ENCODE assay signal across 4 fruit fly cellular contexts in genomic region chr2L:7899108-7899507, dm6.
A peak's percentile ranks its signal among the peaks of the same experiment; 100 is the strongest.
TF ChIP-seq lines count a peak whose summit lies in the region.

No protein-coding gene starts in this region.

- no peak for TF ChIP-seq CTCF in whole organism, embryonic (GFP tag; optimal IDR thresholded peaks at IDR 0.05; lab: Kevin White, UChicago)

TF ChIP-seq in whole organism, embryonic, 481 proteins besides CTCF, POLR2A, EP300 and RAD21:
- TF ChIP-seq Drgx (GFP tag; IDR thresholded peaks at IDR 0.05; lab: Robert Waterston, UW) (peak; percentile 63), Sox102F (GFP tag; optimal IDR thresholded peaks at IDR 0.05; lab: Kevin White, UChicago) (no peak), Camta (GFP tag; optimal IDR thresholded peaks at IDR 0.05; lab: Kevin White, UChicago) (no peak)

TF ChIP-seq in whole organism, prepupa, 60 proteins besides CTCF, POLR2A, EP300 and RAD21 (continues in another document):
- TF ChIP-seq acj6 (GFP tag; optimal IDR thresholded peaks at IDR 0.05; lab: Kevin White, UChicago), result peak; percentile 57
- TF ChIP-seq Ets21C (GFP tag; optimal IDR thresholded peaks at IDR 0.05; lab: Kevin White, UChicago), result no peak
- peak; percentile 2 for TF ChIP-seq CG6808 (GFP tag; optimal IDR thresholded peaks at IDR 0.05; lab: Kevin White, UChicago)
- peak; percentile 34 for TF ChIP-seq CG6792 (GFP tag; optimal IDR thresholded peaks at IDR 0.05; lab: Kevin White, UChicago)
- no peak for TF ChIP-seq vri (GFP tag; optimal IDR thresholded peaks at IDR 0.05; lab: Kevin White, UChicago)
- no peak for TF ChIP-seq fd85E (GFP tag; optimal IDR thresholded peaks at IDR 0.05; lab: Kevin White, UChicago)
- peak; percentile 60 for TF ChIP-seq svp (GFP tag; lab: Kevin White, UChicago)
- no peak for TF ChIP-seq Sox15 (GFP tag; optimal IDR thresholded peaks at IDR 0.05; lab: Kevin White, UChicago)
- TF ChIP-seq CG6163 (GFP tag; IDR thresholded peaks at IDR 0.05; lab: Robert Waterston, UW), result peak; percentile 77
- no peak for TF ChIP-seq Hr39 (GFP tag; optimal IDR thresholded peaks at IDR 0.05; lab: Kevin White, UChicago)
- peak; percentile 92 for TF ChIP-seq Eip78C (GFP tag; lab: Kevin White, UChicago)
- no peak for TF ChIP-seq Hr38 (GFP tag; optimal IDR thresholded peaks at IDR 0.05; lab: Kevin White, UChicago)
- TF ChIP-seq OdsH (GFP tag; optimal IDR thresholded peaks at IDR 0.05; lab: Kevin White, UChicago), result peak; percentile 56
- TF ChIP-seq CG3919 (GFP tag; optimal IDR thresholded peaks at IDR 0.05; lab: Kevin White, UChicago), result peak; percentile 58
- peak; percentile 7 for TF ChIP-seq CG11762 (GFP tag; optimal IDR thresholded peaks at IDR 0.05; lab: Kevin White, UChicago; ENCODE audit: insufficient read depth)
- TF ChIP-seq CG10669 (GFP tag; optimal IDR thresholded peaks at IDR 0.05; lab: Kevin White, UChicago), result peak; percentile 74
- peak; percentile 82 for TF ChIP-seq CG15336 (GFP tag; IDR thresholded peaks at IDR 0.05; lab: Robert Waterston, UW)
- peak; percentile 79 for TF ChIP-seq Ets96B (tag; optimal IDR thresholded peaks at IDR 0.05; lab: Kevin White, UChicago)
- TF ChIP-seq CG9139 (GFP tag; optimal IDR thresholded peaks at IDR 0.05; lab: Kevin White, UChicago), result no peak
- peak; percentile 48 for TF ChIP-seq CG7368 (GFP tag; optimal IDR thresholded peaks at IDR 0.05; lab: Kevin White, UChicago)
- TF ChIP-seq CG1621 (tag; optimal IDR thresholded peaks at IDR 0.05; lab: Kevin White, UChicago), result peak; percentile 26
- peak; percentile 61 for TF ChIP-seq Gug (GFP tag; IDR thresholded peaks at IDR 0.05; lab: Robert Waterston, UW)
- TF ChIP-seq Sox102F (GFP tag; optimal IDR thresholded peaks at IDR 0.05; lab: Kevin White, UChicago), result no peak
- TF ChIP-seq CG34406 (GFP tag; optimal IDR thresholded peaks at IDR 0.05; lab: Kevin White, UChicago), result peak; percentile 38
- TF ChIP-seq CG4318 (GFP tag; optimal IDR thresholded peaks at IDR 0.05; lab: Kevin White, UChicago), result peak; percentile 64
- no peak for TF ChIP-seq esn (GFP tag; optimal IDR thresholded peaks at IDR 0.05; lab: Kevin White, UChicago)
- peak; percentile 46 for TF ChIP-seq pdm3 (GFP tag; optimal IDR thresholded peaks at IDR 0.05; lab: Kevin White, UChicago)
- peak; percentile 55 for TF ChIP-seq Sox14 (GFP tag; optimal IDR thresholded peaks at IDR 0.05; lab: Kevin White, UChicago)
- TF ChIP-seq ss (GFP tag; optimal IDR thresholded peaks at IDR 0.05; lab: Kevin White, UChicago), result peak in 1 of 2 experiments; percentile 26
- TF ChIP-seq CG8119 (GFP tag; IDR thresholded peaks at IDR 0.05; lab: Robert Waterston, UW), result peak; percentile 69

TF ChIP-seq in whole organism, pupa, 21 proteins besides CTCF, POLR2A, EP300 and RAD21:
- TF ChIP-seq Ets98B (GFP tag; IDR thresholded peaks at IDR 0.05; lab: Robert Waterston, UW), result peak; percentile 71
- TF ChIP-seq CG34367 (tag; optimal IDR thresholded peaks at IDR 0.05; lab: Kevin White, UChicago), result peak; percentile 78
- TF ChIP-seq CG15710 (tag; optimal IDR thresholded peaks at IDR 0.05; lab: Kevin White, UChicago), result peak; percentile 76
- TF ChIP-seq CG10348 (GFP tag; IDR thresholded peaks at IDR 0.05; lab: Robert Waterston, UW), result no peak
- TF ChIP-seq CG13204 (GFP tag; optimal IDR thresholded peaks at IDR 0.05; lab: Kevin White, UChicago), result peak; percentile 46
- peak; percentile 80 for TF ChIP-seq CG17806 (tag; optimal IDR thresholded peaks at IDR 0.05; lab: Kevin White, UChicago)
- no peak for TF ChIP-seq D1 (tag; optimal IDR thresholded peaks at IDR 0.05; lab: Kevin White, UChicago)
- peak; percentile 59 for TF ChIP-seq gl (tag; optimal IDR thresholded peaks at IDR 0.05; lab: Kevin White, UChicago)
- TF ChIP-seq Snoo (tag; optimal IDR thresholded peaks at IDR 0.05; lab: Kevin White, UChicago), result peak; percentile 10
- peak; percentile 80 for TF ChIP-seq CG8301 (tag; optimal IDR thresholded peaks at IDR 0.05; lab: Kevin White, UChicago)
- peak; percentile 74 for TF ChIP-seq CG4496 (GFP tag; IDR thresholded peaks at IDR 0.05; lab: Robert Waterston, UW)
- peak; percentile 71 for TF ChIP-seq CG14655 (GFP tag; optimal IDR thresholded peaks at IDR 0.05; lab: Kevin White, UChicago)
- no peak for TF ChIP-seq EcR (GFP tag; optimal IDR thresholded peaks at IDR 0.05; lab: Kevin White, UChicago)
- peak; percentile 77 for TF ChIP-seq CG8159 (tag; optimal IDR thresholded peaks at IDR 0.05; lab: Kevin White, UChicago)
- TF ChIP-seq CG12605 (GFP tag; IDR thresholded peaks at IDR 0.05; lab: Robert Waterston, UW), result peak; percentile 74
- peak; percentile 49 for TF ChIP-seq Pif1B (GFP tag; optimal IDR thresholded peaks at IDR 0.05; lab: Kevin White, UChicago)
- TF ChIP-seq rn (GFP tag; IDR thresholded peaks at IDR 0.05; lab: Robert Waterston, UW), result peak; percentile 16; the same call in 1 of the 2 replicates
- peak; percentile 72 for TF ChIP-seq fd96Ca (GFP tag; IDR thresholded peaks at IDR 0.05; lab: Robert Waterston, UW)
- TF ChIP-seq Pif1A (GFP tag; optimal IDR thresholded peaks at IDR 0.05; lab: Kevin White, UChicago), result peak; percentile 68
- peak; percentile 78 for TF ChIP-seq CG9948 (tag; optimal IDR thresholded peaks at IDR 0.05; lab: Kevin White, UChicago)
- TF ChIP-seq CG32121 (GFP tag; IDR thresholded peaks at IDR 0.05; lab: Robert Waterston, UW), result peak; percentile 50

TF ChIP-seq in whole organism, wandering third instar larva, 38 proteins besides CTCF, POLR2A, EP300 and RAD21:
- TF ChIP-seq ey (GFP tag; optimal IDR thresholded peaks at IDR 0.05; lab: Kevin White, UChicago) (peak; percentile 30), rgr (GFP tag; optimal IDR thresholded peaks at IDR 0.05; lab: Kevin White, UChicago) (no peak), Rel (GFP tag; optimal IDR thresholded peaks at IDR 0.05; lab: Kevin White, UChicago) (no peak), Rel (tag; optimal IDR thresholded peaks at IDR 0.05; lab: Kevin White, UChicago) (no peak), Jra (GFP tag; optimal IDR thresholded peaks at IDR 0.05; lab: Kevin White, UChicago) (no peak), woc (GFP tag; optimal IDR thresholded peaks at IDR 0.05; lab: Kevin White, UChicago) (peak; percentile 36), HLH106 (tag; optimal IDR thresholded peaks at IDR 0.05; lab: Kevin White, UChicago) (peak; percentile 0), h (GFP tag; optimal IDR thresholded peaks at IDR 0.05; lab: Kevin White, UChicago) (peak; percentile 13)

Comparison
In these comparisons a context has a peak if more than half of its experiments do, and no peak if none do; other contexts are left out.
1. Of the 7 proteins assayed by ChIP-seq in both whole organism, embryonic and whole organism, prepupa: peak only in whole organism, embryonic: none; only in whole organism, prepupa: CG16779, Gug and Lpt; in both: none; in neither: 4.